Fruit fly (Drosophila melanogaster) whole organism, prepupa: ENCODE measurements around the gene mRpL23.

ENCODE experiments used
- CG15336 ChIP-seq: fragments of 200-800 bp; sonication (Bioruptor generic); IDR thresholded peaks from 2 replicates; pipeline ENCODE4 v1.3.6; 2022; ENCODE audit warnings: missing biosample characterization, missing genetic modification characterization
- CG32006 ChIP-seq: fragments of 200-800 bp; sonication (Bioruptor generic); optimal IDR thresholded peaks from 3 replicates; lab custom pipeline; 2017; ENCODE audit warnings: missing biosample characterization, mild to moderate bottlenecking, missing genetic modification characterization
- CG3919 ChIP-seq: fragments of 200-800 bp; sonication (Bioruptor generic); optimal IDR thresholded peaks from 3 replicates; lab custom pipeline; 2016; ENCODE audit warnings: missing biosample characterization, missing genetic modification characterization
- CG6276 ChIP-seq: fragments of 200-800 bp; sonication (Bioruptor generic); optimal IDR thresholded peaks from 2 replicates; lab custom pipeline; 2017; ENCODE audit warnings: missing biosample characterization, mild to moderate bottlenecking, missing genetic modification characterization
- CG6792 ChIP-seq: fragments of 200-800 bp; sonication (Bioruptor generic); optimal IDR thresholded peaks from 3 replicates; lab custom pipeline; 2016; ENCODE audit warnings: missing biosample characterization, missing genetic modification characterization
- CG8319 ChIP-seq: fragments of 200-800 bp; sonication (Bioruptor generic); optimal IDR thresholded peaks from 3 replicates; lab custom pipeline; 2016; ENCODE audit warnings: missing biosample characterization, missing genetic modification characterization
- Hr38 ChIP-seq: sonication (Bioruptor generic); optimal IDR thresholded peaks from 2 replicates; lab custom pipeline; 2016; ENCODE audit warnings: missing biosample characterization, missing genetic modification characterization
- Hr4 ChIP-seq: fragments of 200-800 bp; sonication (Bioruptor generic); optimal IDR thresholded peaks from 3 replicates; lab custom pipeline; 2016; ENCODE audit warnings: missing biosample characterization, missing genetic modification characterization
- Lpt ChIP-seq: fragments of 200-800 bp; sonication (Bioruptor generic); optimal IDR thresholded peaks from 3 replicates; lab custom pipeline; 2016; ENCODE audit warnings: missing biosample characterization, missing genetic modification characterization
- Sox14 ChIP-seq: fragments of 200-800 bp; sonication (Bioruptor generic); optimal IDR thresholded peaks from 3 replicates; lab custom pipeline; 2016; ENCODE audit warnings: missing biosample characterization, missing genetic modification characterization
- fd85E ChIP-seq: fragments of 200-800 bp; sonication (Bioruptor generic); optimal IDR thresholded peaks from 3 replicates; lab custom pipeline; 2016; ENCODE audit warnings: missing biosample characterization, missing genetic modification characterization
- pdm3 ChIP-seq: fragments of 200-800 bp; sonication (Bioruptor generic); optimal IDR thresholded peaks from 3 replicates; lab custom pipeline; 2016; ENCODE audit warnings: missing biosample characterization, missing genetic modification characterization
- salr ChIP-seq, 2 experiments: fragments of 200-800 bp; sonication (Bioruptor generic); optimal IDR thresholded peaks; 3 replicates each; lab custom pipeline; 2016 to 2018; ENCODE audit warnings: missing biosample characterization in 2 of 2, missing genetic modification characterization in 2 of 2, mild to moderate bottlenecking in 1 of 2

DNA sequence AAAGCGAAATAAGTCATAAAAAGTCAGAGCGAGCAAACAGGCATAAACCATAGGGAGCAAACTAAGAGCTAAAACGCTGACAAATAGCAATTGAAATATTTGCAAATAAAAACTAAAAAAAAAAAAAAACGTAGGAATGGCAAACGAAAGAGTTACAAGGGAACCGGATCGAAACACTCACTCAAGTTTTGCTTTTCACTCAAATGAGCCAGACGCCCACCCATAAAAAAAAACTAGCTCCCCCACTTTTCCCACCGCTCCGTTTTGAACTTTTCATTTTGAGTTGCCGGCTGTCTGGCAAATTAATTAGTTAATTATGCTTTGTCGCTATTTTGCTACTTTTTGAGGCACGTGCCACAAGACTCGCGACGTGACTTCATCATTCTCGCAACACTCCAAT, 41.4 kb upstream of the mRpL23 start:
- TF ChIP-seq Lpt (GFP tag; lab: Kevin White, UChicago) (no peak), fd85E (GFP tag; lab: Kevin White, UChicago) (no peak), Hr4 (GFP tag; lab: Kevin White, UChicago) (no peak), CG8319 (GFP tag; lab: Kevin White, UChicago) (no peak), CG6792 (GFP tag; lab: Kevin White, UChicago) (no peak), salr (GFP tag; optimal IDR thresholded peaks at IDR 0.05; lab: Kevin White, UChicago) (no peak), CG32006 (no peak), CG6276 (GFP tag; lab: Kevin White, UChicago) (no peak), CG3919 (GFP tag; lab: Kevin White, UChicago) (no peak), CG15336 (GFP tag; lab: Robert Waterston, UW) (no peak), Hr38 (GFP tag; lab: Kevin White, UChicago) (no peak), Sox14 (GFP tag; lab: Kevin White, UChicago) (no peak), pdm3 (GFP tag; lab: Kevin White, UChicago) (no peak)
